Worm (Caenorhabditis elegans) whole organism, dauer: ENCODE results near the gene ZK632.4.

ENCODE experiments used
- unc-62 ChIP-seq: sonication (generic microtip); optimal IDR thresholded peaks from 2 replicates; lab custom pipeline; 2017; ENCODE audit warnings: missing biosample characterization, missing genetic modification reagents, missing genetic modification characterization

The ZK632.4 gene

DNA sequence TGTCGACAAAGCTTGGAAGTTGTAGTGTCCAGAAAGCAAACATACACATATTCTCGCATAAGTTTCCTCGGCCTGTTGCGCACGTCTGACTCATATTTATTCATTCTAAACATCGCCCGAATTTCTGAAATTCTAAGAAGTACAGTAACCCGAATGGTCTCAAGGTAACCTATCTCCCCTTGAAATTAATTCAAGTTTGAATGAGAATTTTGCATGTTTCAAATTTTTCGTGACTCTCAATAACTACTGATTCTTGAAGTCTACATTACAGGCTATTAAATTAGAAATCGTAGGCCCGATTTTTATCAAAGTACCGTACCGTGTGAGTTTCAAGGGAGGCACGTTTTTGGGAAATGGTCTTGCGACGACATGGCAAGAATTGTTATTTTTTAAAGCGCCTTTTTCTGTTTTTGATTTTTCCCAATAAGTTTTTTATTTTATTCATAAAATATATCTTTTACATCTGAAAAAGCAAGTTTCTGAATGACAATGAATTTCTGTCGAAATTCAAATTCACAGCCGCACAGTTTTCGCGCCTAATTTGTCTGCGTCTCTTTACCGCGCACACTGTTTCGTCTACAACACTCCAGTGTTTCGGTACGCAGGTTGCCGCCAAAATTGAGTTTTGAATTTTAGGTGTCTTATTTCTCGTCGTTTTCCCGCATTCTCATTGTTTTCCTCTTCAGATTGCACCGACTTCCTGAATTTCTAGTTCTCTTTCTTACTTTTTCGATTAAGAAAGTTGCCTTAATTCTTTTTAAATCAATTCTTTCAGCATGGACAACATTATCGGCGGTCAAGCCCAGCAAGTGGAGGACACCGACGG is 13.4 kb downstream of the ZK632.4 start, which contains the start of the genes R10E11.9 and mcm-6:
Gene R10E11.9, minus strand, starts transcription at position 51 of the 826 bp plus-strand sequence.
Gene mcm-6, plus strand, starts transcription at position 776 of the 826 bp plus-strand sequence.
- no peak for TF ChIP-seq unc-62 (GFP tag; lab: Kevin White, UChicago)

ce11 chrIII:9789607-9790073 is 17.6 kb downstream of the ZK632.4 start, which contains the start of gene R10E11.5:
Gene R10E11.5, minus strand, starts transcription at chrIII:9789657.
- TF ChIP-seq unc-62 (GFP tag; lab: Kevin White, UChicago), result no peak

DNA sequence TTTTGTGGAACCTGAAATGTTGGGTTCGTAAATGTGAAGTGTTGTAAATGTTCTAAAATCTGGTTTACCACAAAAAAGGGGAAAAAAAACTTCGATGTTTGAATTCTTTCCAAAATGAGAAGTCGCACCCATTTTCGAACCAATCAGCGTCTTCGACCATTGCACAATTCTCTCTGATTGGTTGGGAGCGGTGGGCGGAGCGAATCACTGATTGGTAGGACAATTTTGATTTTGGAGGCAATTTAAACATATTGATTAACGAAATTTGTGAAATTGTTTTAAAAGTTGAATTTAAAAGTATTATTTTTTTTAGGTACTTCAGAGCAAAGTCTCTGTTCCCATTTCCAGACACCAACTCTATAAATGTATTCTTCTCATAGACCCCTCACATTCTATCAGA is 18.2 kb downstream of the ZK632.4 start:
- TF ChIP-seq unc-62 (GFP tag; lab: Kevin White, UChicago), result no peak

ce11 chrIII:9786776-9787175 is 20.5 kb downstream of the ZK632.4 start:
- no peak for TF ChIP-seq unc-62 (GFP tag; lab: Kevin White, UChicago)

DNA sequence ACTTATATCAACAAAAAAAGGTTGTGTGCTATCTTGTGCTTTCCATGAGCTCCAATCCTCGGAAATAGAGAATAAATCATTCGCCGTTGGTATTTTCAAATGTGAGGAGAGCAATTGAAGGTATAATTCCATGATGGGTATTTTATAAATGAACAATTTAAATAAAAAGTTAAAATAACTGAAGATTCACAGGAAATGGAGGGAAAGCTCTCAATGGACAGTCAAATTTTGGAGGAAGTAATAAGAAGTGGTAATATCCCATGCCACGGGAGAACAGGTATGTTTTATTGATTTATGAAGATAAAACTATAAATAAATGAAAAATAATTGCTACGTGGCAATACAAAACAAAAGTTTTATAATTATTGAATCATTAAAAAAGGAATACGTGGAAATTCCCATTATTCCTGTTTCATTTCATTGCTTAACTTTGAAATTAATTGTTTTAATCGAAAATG is 24.1 kb downstream of the ZK632.4 start:
- no peak for TF ChIP-seq unc-62 (GFP tag; lab: Kevin White, UChicago)

- TF ChIP-seq unc-62 (GFP tag; lab: Kevin White, UChicago), result no peak
These were observed 24.7 kb downstream of the ZK632.4 start, which contains the start of gene R10E11.6 for ce11 chrIII:9782483-9783081. Gene R10E11.6, plus strand, starts transcription at chrIII:9783006.

ce11 chrIII:9782011-9782436 is 25.2 kb downstream of the ZK632.4 start, which contains the start of gene vha-2:
Gene vha-2, plus strand, starts transcription at chrIII:9782164.
- no peak for TF ChIP-seq unc-62 (GFP tag; lab: Kevin White, UChicago)

- no peak for TF ChIP-seq unc-62 (GFP tag; lab: Kevin White, UChicago)
These were observed 26.5 kb downstream of the ZK632.4 start, which contains the start of gene vha-1 for ce11 chrIII:9780665-9781304. Gene vha-1, plus strand, starts transcription at chrIII:9781254.

DNA sequence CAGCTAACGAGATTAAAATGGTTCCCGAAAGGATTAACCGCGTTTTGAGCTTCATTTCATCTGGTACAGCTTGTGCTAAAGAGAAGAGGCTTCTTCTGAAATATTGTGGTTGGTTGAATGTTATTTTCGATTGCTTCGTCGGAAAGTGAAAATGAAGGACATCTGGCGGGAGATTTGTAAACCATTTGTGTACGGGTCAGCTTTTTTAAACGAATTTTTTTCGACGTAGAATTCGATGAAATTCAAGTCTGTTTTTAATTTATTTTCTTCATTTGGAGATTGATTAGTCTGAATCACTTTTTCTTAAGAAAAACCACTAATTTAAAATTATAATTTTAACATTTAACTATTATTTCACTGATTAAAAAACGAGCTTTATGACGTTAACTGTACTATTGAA is 27.0 kb downstream of the ZK632.4 start, which contains the start of gene sqv-3:
Gene sqv-3, minus strand, starts transcription at position 101 of the 400 bp plus-strand sequence.
- TF ChIP-seq unc-62 (GFP tag; lab: Kevin White, UChicago), result no peak

ce11 chrIII:9779080-9779479 is 28.2 kb downstream of the ZK632.4 start:
- TF ChIP-seq unc-62 (GFP tag; lab: Kevin White, UChicago), result no peak

DNA sequence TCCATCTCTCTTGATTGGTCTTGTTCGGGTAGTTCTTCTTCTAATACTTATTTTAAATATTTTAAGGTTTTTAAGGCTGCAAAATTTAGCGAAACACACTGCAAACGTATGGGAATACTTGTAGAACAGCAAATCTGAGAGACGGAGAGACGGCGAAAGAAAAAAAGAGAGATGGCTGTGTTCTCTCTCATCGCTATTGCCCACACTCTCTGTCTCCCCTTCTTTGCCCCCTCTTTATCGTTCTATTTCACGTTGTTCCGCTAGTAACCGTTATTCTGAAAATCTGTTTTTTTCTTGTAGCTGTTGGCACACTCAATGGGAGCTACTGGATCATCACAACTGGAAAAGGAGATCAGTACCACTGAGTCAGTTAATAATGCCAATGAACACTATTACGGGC is 30.9 kb downstream of the ZK632.4 start, which contains the start of gene usp-46:
Gene usp-46, plus strand, starts transcription at position 301 of the 400 bp plus-strand sequence.
- no peak for TF ChIP-seq unc-62 (GFP tag; lab: Kevin White, UChicago)

- TF ChIP-seq unc-62 (GFP tag; lab: Kevin White, UChicago), result no peak
These were observed 31.3 kb downstream of the ZK632.4 start for ce11 chrIII:9775916-9776315.

DNA sequence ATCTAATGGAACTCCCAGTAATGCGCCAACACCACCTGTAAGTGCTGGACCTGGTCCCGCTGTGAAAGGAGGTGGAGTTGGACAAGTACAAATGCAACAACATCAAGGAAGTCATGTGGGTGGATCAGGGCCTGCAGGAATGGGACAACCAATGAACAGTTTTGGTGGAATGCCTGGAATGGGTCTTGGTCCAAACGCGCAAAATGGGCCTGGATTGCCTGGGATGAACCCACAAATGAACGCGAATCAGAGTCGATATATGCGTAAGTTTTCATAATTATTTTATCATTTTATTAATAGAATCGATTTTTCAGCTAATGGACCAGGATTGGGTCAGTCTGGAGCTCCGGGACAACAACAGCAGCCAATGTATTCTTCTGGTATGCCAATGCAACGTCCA is 34.9 kb downstream of the ZK632.4 start:
- TF ChIP-seq unc-62 (GFP tag; lab: Kevin White, UChicago), result no peak

DNA sequence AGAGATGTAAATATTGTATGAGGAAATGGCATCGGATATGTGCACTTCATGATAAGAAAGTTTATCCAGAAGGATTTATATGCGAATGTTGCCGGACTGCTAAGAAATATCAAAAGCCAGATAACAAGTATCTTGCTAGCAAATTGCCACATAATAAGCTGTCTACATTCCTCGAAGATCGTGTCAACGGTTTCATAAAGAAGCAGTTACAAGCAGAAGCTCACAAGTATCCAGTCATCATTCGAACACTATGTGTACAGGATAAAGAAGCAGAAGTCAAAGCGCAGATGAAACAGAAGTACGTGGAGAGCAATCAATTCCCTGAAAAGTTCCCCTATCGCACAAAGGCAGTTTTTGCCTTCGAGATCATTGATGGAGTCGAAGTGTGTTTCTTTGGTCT is 36.7 kb downstream of the ZK632.4 start:
- no peak for TF ChIP-seq unc-62 (GFP tag; lab: Kevin White, UChicago)

DNA sequence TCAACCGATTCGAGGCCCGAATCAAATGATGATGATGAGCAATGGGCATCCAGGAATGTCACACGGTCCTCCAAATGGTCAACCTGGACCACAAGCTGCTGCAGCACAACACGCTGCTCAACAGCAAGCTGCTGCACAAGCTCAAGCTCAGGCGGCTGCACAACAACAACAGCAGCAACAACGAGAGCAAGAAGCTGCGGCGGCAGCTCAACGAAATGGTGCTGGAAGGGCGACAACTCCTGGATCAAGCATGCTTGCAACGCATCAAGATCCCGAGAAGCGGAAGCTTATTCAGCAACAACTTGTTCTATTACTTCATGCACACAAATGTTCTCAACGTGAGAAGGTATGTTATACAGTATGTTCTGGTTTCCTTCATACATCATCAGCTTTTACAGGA is 39.2 kb downstream of the ZK632.4 start:
- TF ChIP-seq unc-62 (GFP tag; lab: Kevin White, UChicago), result no peak
